In genomic region chrV:16911294-16911693, ce11 we compare ENCODE assay signal across 5 worm cellular contexts.
A peak's percentile ranks its signal among the peaks of the same experiment; 100 is the strongest.
TF ChIP-seq lines count a peak whose summit lies in the region.

No protein-coding gene starts in this region.

TF ChIP-seq in whole organism, L2 larva, 48 proteins besides CTCF, POLR2A, EP300 and RAD21:
- TF ChIP-seq fos-1 (tag; optimal IDR thresholded peaks at IDR 0.05; lab: Kevin White, UChicago) (peak; percentile 44), F13H6.1 (tag; optimal IDR thresholded peaks at IDR 0.05; lab: Kevin White, UChicago) (no peak)

TF ChIP-seq in whole organism, L3 larva, 47 proteins besides CTCF, POLR2A, EP300 and RAD21:
- TF ChIP-seq nhr-237 (tag; optimal IDR thresholded peaks at IDR 0.05; lab: Kevin White, UChicago) (no peak), pqm-1 (tag; optimal IDR thresholded peaks at IDR 0.05; lab: Kevin White, UChicago) (peak; percentile 10), ZK546.5 (tag; optimal IDR thresholded peaks at IDR 0.05; lab: Kevin White, UChicago) (no peak), aly-2 (tag; optimal IDR thresholded peaks at IDR 0.05; lab: Kevin White, UChicago) (no peak), hmg-11 (tag; optimal IDR thresholded peaks at IDR 0.05; lab: Kevin White, UChicago) (no peak), egl-5 (tag; optimal IDR thresholded peaks at IDR 0.05; lab: Kevin White, UChicago) (no peak), elt-2 (tag; optimal IDR thresholded peaks at IDR 0.05; lab: Kevin White, UChicago) (peak; percentile 44)

TF ChIP-seq in whole organism, L4 larva, 104 proteins besides CTCF, POLR2A, EP300 and RAD21:
- TF ChIP-seq F26F4.8 (GFP tag; conservative IDR thresholded peaks at IDR 0.05; lab: Robert Waterston, UW) (no peak), madf-5 (GFP tag; IDR thresholded peaks at IDR 0.05; lab: Robert Waterston, UW) (no peak), arid-1 (GFP tag; conservative IDR thresholded peaks at IDR 0.05; lab: Robert Waterston, UW) (no peak), nhr-28 (tag; optimal IDR thresholded peaks at IDR 0.05; lab: Kevin White, UChicago) (peak; percentile 49), dmd-6 (GFP tag; IDR thresholded peaks at IDR 0.05; lab: Robert Waterston, UW) (peak; percentile 54; the same call in 1 of the 2 replicates), pqm-1 (tag; optimal IDR thresholded peaks at IDR 0.05; lab: Kevin White, UChicago) (peak; percentile 69), snpc-4 (tag; optimal IDR thresholded peaks at IDR 0.05; lab: Kevin White, UChicago) (no peak)

TF ChIP-seq in whole organism, late embryonic, 69 proteins besides CTCF, POLR2A, EP300 and RAD21:
- TF ChIP-seq elt-2 (tag; optimal IDR thresholded peaks at IDR 0.05; lab: Kevin White, UChicago) = peak; percentile 14
- TF ChIP-seq mec-3 (tag; optimal IDR thresholded peaks at IDR 0.05; lab: Kevin White, UChicago; ENCODE audit: borderline replicate concordance) = no peak
- no peak for TF ChIP-seq nfya-1 (tag; optimal IDR thresholded peaks at IDR 0.05; lab: Kevin White, UChicago)
- TF ChIP-seq unc-3 (GFP tag; conservative IDR thresholded peaks at IDR 0.05; lab: Robert Waterston, UW) = no peak
- TF ChIP-seq unc-3 (tag; optimal IDR thresholded peaks at IDR 0.05; lab: Kevin White, UChicago) = no peak
- TF ChIP-seq ceh-6 (GFP tag; optimal IDR thresholded peaks at IDR 0.05; lab: Kevin White, UChicago) = no peak
- TF ChIP-seq npax-4 (tag; optimal IDR thresholded peaks at IDR 0.05; lab: Kevin White, UChicago) = no peak

TF ChIP-seq in whole organism, young adult, 124 proteins besides CTCF, POLR2A, EP300 and RAD21:
- TF ChIP-seq nhr-80 (tag; optimal IDR thresholded peaks at IDR 0.05; lab: Kevin White, UChicago) = peak; percentile 36
- TF ChIP-seq ZK185.1 (tag; optimal IDR thresholded peaks at IDR 0.05; lab: Kevin White, UChicago; ENCODE audit: poor library complexity, severe bottlenecking) = no peak
